Worm (Caenorhabditis elegans): ENCODE measurements around the gene fbxb-72.

ce11 chrV:683858-684257, 39.9 kb downstream of the fbxb-72 start, which contains the start of gene F31F4.1:
- TF ChIP-seq F26F4.8 (GFP tag; conservative IDR thresholded peaks at IDR 0.05) = no peak
- no peak for TF ChIP-seq dpl-1 (GFP tag; optimal IDR thresholded peaks at IDR 0.05)

Data from whole organism, L4 larva.